Fruit fly (Drosophila melanogaster) whole organism, adult: Measurements from ENCODE around the gene Hcs.

Source experiments
- CG11617 ChIP-seq: fragments of 200-800 bp; sonication (Bioruptor generic); optimal IDR thresholded peaks from 2 replicates; lab custom pipeline; 2017; ENCODE audit warnings: mild to moderate bottlenecking, missing biosample characterization, missing genetic modification reagents, missing genetic modification characterization
- CG7101 ChIP-seq: fragments of 200-800 bp; sonication (Bioruptor generic); optimal IDR thresholded peaks from 2 replicates; lab custom pipeline; 2018; ENCODE audit warnings: missing biosample characterization, mild to moderate bottlenecking, missing genetic modification characterization, moderate library complexity
- cic ChIP-seq: fragments of 200-800 bp; sonication (Bioruptor generic); optimal IDR thresholded peaks from 2 replicates; lab custom pipeline; 2017; ENCODE audit warnings: missing biosample characterization, mild to moderate bottlenecking, missing genetic modification characterization, moderate library complexity
- kay ChIP-seq: fragments of 200-800 bp; sonication (Bioruptor generic); peaks from one replicate; lab custom pipeline; 2016; ENCODE audit warnings: missing biosample characterization, missing genetic modification characterization, borderline replicate concordance

DNA sequence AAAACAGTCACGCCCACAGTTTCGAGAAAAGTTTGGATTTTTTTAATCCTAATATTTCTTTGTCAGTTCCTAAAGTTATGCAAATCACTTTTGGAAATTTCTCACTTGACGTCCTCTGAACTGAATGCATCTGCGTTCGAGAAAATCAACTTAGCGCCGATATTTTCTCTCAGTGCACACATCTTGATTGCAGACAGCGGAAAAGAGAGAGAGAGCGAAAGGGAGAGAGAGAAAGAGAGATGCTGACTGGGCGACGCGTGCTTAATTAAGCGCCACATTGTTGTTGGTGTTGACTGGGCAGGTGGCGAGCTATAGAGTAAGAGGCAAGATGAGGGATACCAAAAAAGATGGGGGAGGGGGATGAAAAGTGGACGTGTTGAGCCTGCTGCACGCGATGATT, 43.9 kb downstream of the Hcs start:
- TF ChIP-seq CG11617 (GFP tag; lab: Kevin White, UChicago), result no peak
- TF ChIP-seq CG7101 (tag; lab: Kevin White, UChicago), result no peak
- TF ChIP-seq cic (GFP tag; lab: Kevin White, UChicago), result no peak
- TF ChIP-seq kay, result no peak
